Worm (Caenorhabditis elegans) whole organism, late embryonic: ENCODE data around the gene unk-1.

Source experiments
- T23F11.4 ChIP-seq: fragments of 200-800 bp; sonication (Bioruptor generic); optimal IDR thresholded peaks from 2 replicates; lab custom pipeline; 2018; ENCODE audit warnings: mild to moderate bottlenecking, missing genetic modification characterization, missing compliant biosample characterization
- ceh-30 ChIP-seq: fragments of 150-350 bp; optimal IDR thresholded peaks from 2 replicates; lab custom pipeline; 2014; ENCODE audit warnings: missing biosample characterization, missing genetic modification characterization
- elt-2 ChIP-seq: sonication (generic microtip); optimal IDR thresholded peaks from 2 replicates; lab custom pipeline; 2016; ENCODE audit warnings: missing genetic modification reagents, missing genetic modification characterization, missing compliant biosample characterization
- hlh-13 ChIP-seq: fragments of 200-800 bp; sonication (Bioruptor generic); optimal IDR thresholded peaks from 2 replicates; lab custom pipeline; 2018; ENCODE audit warnings: mild to moderate bottlenecking, missing genetic modification characterization, missing compliant biosample characterization
- ttx-3 ChIP-seq: sonication (generic microtip); optimal IDR thresholded peaks from 2 replicates; lab custom pipeline; 2016; ENCODE audit warnings: missing genetic modification reagents, missing genetic modification characterization, missing compliant biosample characterization

DNA sequence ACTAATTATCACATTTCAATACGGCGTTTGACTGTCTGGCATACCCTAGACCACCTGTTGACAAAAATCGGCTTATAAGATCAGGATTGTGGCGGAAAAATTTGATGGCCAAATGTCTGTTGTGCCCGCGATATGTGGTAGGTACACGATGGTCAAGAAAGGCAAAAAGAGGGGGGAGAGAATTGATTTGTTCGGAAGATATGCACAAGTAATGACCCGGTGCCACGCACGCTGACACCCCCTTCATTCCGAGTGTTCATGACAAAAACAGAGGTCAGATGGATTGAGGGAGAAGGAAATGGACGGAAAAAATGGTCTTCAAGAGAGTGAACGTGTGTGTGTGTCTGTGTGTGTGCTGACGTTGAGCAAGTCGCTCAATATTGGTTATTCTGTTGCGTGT is 49.3 kb upstream of the unk-1 start:
- TF ChIP-seq T23F11.4 (GFP tag; lab: Kevin White, UChicago) (no peak), ceh-30 (tag; lab: Kevin White, UChicago) (no peak), elt-2 (no peak), ttx-3 (tag; lab: Kevin White, UChicago) (no peak), hlh-13 (GFP tag; lab: Kevin White, UChicago) (no peak)
